Worm (Caenorhabditis elegans) whole organism, L4 larva: Measurements from ENCODE around the gene tba-7.

Experiments used
- R02D3.7 ChIP-seq: fragments of 150-350 bp; sonication (generic microtip); optimal IDR thresholded peaks from 3 replicates; lab custom pipeline; 2014; ENCODE audit warnings: missing biosample characterization, missing genetic modification characterization
- hlh-30 ChIP-seq: sonication (generic microtip); optimal IDR thresholded peaks from 2 replicates; lab custom pipeline; 2017; ENCODE audit warnings: antibody characterized with exemption, mild to moderate bottlenecking, missing genetic modification characterization, missing compliant biosample characterization; ENCODE audit not compliant: insufficient read depth
- skn-1 ChIP-seq: fragments of 150-350 bp; optimal IDR thresholded peaks from 2 replicates; lab custom pipeline; 2014; ENCODE audit warnings: missing biosample characterization, missing genetic modification characterization
- snpc-1.2 ChIP-seq: fragments of 200-800 bp; sonication (Bioruptor generic); IDR thresholded peaks from 2 replicates; pipeline ENCODE4 v1.3.6; 2022; ENCODE audit warnings: missing genetic modification reagents, missing genetic modification characterization, missing compliant biosample characterization

DNA sequence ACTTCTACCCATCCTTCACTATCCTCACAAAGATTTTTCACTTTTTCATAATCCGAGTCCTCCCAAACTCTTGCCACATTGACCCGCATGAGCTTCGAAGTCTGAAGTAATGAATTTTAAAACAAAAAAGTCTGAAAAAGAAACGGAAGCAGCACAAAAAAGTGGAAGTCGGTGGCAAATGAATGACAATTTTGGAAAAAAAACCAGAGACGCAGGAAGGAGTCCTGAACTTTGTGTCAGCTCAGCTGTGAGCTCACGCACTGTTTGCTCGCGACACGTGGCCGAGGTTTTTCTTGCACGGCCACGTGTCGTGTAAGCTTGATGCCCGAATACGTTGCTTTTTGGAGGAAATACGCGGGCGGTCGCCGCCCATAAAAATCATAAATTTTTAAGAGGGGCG is 25.2 kb downstream of the tba-7 start, which contains the start of gene T28D6.7:
- TF ChIP-seq hlh-30 (tag; lab: Kevin White, UChicago): no peak
- no peak for TF ChIP-seq snpc-1.2 (GFP tag; lab: Robert Waterston, UW)
- TF ChIP-seq R02D3.7: no peak
- TF ChIP-seq skn-1 (tag; lab: Kevin White, UChicago): no peak
